Worm (Caenorhabditis elegans): ENCODE measurements around the gene cutl-29.

DNA sequence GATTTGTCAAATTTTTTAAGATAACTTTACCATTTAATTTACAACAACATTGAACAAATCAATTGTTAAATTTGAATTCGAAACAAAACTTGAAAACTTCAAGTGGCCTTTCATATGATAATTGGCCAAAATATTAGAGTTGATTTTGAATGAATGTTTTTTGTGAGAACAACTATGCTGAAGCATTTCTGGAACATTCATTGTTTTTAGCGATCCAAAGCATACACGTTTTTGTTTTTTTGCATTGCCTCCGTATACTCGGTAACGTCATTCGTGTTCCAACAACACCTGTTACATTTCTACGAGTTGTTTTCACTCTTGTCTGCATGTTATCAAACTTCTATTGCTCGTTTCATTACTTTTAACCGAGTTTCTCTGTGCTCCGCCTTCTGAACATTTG, 6.2 kb upstream of the cutl-29 start:
- no peak for TF ChIP-seq mep-1 (tag; optimal IDR thresholded peaks at IDR 0.05)
- TF ChIP-seq lin-13 (tag; optimal IDR thresholded peaks at IDR 0.05) = no peak

Data from whole organism, mixed stage, embryonic.